Worm (Caenorhabditis elegans): Measurements from ENCODE around the gene T09F5.2.
"Not testable (repeated sequence)": the region's sequence is repeated elsewhere in the genome, so short reads cannot be mapped to it uniquely, and the experiment has no call there.

DNA sequence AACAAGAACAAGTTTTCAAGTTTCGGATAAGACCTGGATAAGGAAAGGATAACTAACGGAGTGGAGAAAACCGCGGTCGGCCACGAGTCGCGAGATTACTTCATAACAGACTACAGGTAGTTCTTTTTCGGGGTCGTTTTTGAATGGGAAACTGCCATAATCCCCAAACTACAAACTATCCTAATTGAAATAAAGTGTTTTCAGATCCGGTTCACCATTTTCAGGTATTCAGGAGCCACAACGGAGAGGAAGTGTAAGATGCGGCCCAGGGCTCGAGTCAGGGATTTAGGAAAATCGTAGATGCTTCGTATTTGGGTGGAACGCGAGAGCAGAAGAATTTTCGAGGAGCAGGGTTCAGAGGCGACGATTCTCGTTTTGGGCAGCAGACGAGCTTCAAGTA is 34.8 kb upstream of the T09F5.2 start, which contains the start of gene T01G5.8:
- TF ChIP-seq snpc-4 (GFP tag; optimal IDR thresholded peaks at IDR 0.05); snpc-4 (tag; optimal IDR thresholded peaks at IDR 0.05); nhr-27 (tag; optimal IDR thresholded peaks at IDR 0.05): not testable (repeated sequence)

Data from whole organism, young adult.